Fruit fly (Drosophila melanogaster): ENCODE data around the gene CG3168.

Gene CG3168

DNA sequence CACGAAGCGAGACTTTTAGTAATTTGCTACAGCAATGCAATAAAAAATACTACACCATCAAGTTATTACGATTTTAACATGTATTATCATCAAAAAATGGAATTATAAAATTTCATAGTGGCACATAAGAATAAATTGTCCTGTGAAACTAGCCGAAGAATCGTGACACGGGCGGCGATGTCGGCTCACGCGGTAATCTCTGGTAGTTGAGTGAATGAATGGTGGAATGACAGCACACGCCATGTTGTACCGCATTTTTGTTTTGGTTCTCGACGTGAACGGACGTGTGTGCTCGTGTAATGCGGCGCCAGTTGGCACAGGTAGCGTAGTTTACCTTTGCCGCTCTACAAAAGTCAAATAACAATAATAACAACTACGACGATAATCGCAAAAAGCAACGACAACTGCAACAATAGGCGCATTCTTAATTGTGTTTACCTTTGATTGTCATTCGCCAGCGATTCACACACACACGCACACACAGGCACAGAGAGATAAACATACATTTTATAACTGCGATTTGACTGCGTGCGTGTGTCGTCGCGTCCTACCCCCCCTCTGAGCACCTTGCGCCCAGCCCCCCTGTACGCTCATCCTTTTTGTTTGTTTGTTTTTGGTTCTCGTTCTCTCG is 40.4 kb downstream of the CG3168 start, which contains the start of gene CG14441 (continued):
- TF ChIP-seq CG17328 (GFP tag; IDR thresholded peaks at IDR 0.05) (no peak), oc (tag; optimal IDR thresholded peaks at IDR 0.05) (no peak), Hr78 (GFP tag; optimal IDR thresholded peaks at IDR 0.05) (no peak), CG4360 (GFP tag; IDR thresholded peaks at IDR 0.05) (no peak), ap (GFP tag; IDR thresholded peaks at IDR 0.05) (no peak), mld (GFP tag; IDR thresholded peaks at IDR 0.05; ENCODE audit: partially characterized antibody) (peak; percentile 96), rib (GFP tag; IDR thresholded peaks at IDR 0.05) (no peak), dmrt99B (tag; optimal IDR thresholded peaks at IDR 0.05) (peak; percentile 56), chinmo (GFP tag; IDR thresholded peaks at IDR 0.05; ENCODE audit: partially characterized antibody) (peak; percentile 98), pb (GFP tag; optimal IDR thresholded peaks at IDR 0.05) (peak; percentile 13), CG7987 (GFP tag; optimal IDR thresholded peaks at IDR 0.05) (peak; percentile 25), CG10209 (GFP tag; optimal IDR thresholded peaks at IDR 0.05) (peak; percentile 21), CG18476 (GFP tag; optimal IDR thresholded peaks at IDR 0.05) (peak; percentile 3), CG11560 (tag; IDR thresholded peaks at IDR 0.05) (no peak), CG32532 (GFP tag; IDR thresholded peaks at IDR 0.05) (peak; percentile 63), PHDP (tag; optimal IDR thresholded peaks at IDR 0.05) (peak; percentile 67), CG1024 (GFP tag; IDR thresholded peaks at IDR 0.05) (no peak), Drgx (GFP tag; IDR thresholded peaks at IDR 0.05) (no peak), CG14014 (GFP tag; IDR thresholded peaks at IDR 0.05) (no peak), hkb (optimal IDR thresholded peaks at IDR 0.05) (no peak), hkb (GFP tag; IDR thresholded peaks at IDR 0.05) (peak; percentile 53), CG18262 (tag; optimal IDR thresholded peaks at IDR 0.05) (peak; percentile 17), amos (GFP tag; IDR thresholded peaks at IDR 0.05; ENCODE audit: partially characterized antibody) (peak; percentile 93), ranshi (GFP tag; IDR thresholded peaks at IDR 0.05) (no peak), CG3995 (GFP tag; optimal IDR thresholded peaks at IDR 0.05) (no peak), Rfx (GFP tag; IDR thresholded peaks at IDR 0.05) (peak; percentile 53), ken (GFP tag; IDR thresholded peaks at IDR 0.05) (no peak), CG18764 (GFP tag; optimal IDR thresholded peaks at IDR 0.05) (no peak), bowl (GFP tag; IDR thresholded peaks at IDR 0.05) (no peak), CG12219 (GFP tag; optimal IDR thresholded peaks at IDR 0.05) (no peak), bcd (GFP tag; optimal IDR thresholded peaks at IDR 0.05) (peak; percentile 30), slbo (GFP tag; IDR thresholded peaks at IDR 0.05) (no peak; the same call in 1 of the 2 replicates), CG10959 (GFP tag; IDR thresholded peaks at IDR 0.05) (no peak), HHEX (GFP tag; optimal IDR thresholded peaks at IDR 0.05) (peak; percentile 56), Sry-δ (GFP tag; optimal IDR thresholded peaks at IDR 0.05) (peak; percentile 31), Xbp1 (GFP tag; optimal IDR thresholded peaks at IDR 0.05) (peak; percentile 8), az2 (GFP tag; optimal IDR thresholded peaks at IDR 0.05) (peak; percentile 21), dysf (GFP tag; IDR thresholded peaks at IDR 0.05) (peak; percentile 36; the same call in 2 of the 3 replicates), CG14710 (tag; optimal IDR thresholded peaks at IDR 0.05) (peak; percentile 54), al (GFP tag; IDR thresholded peaks at IDR 0.05) (no peak), CG17385 (GFP tag; optimal IDR thresholded peaks at IDR 0.05) (peak; percentile 57), CG6765 (GFP tag; optimal IDR thresholded peaks at IDR 0.05) (no peak), CG6689 (GFP tag; IDR thresholded peaks at IDR 0.05) (no peak), CG7372 (GFP tag; IDR thresholded peaks at IDR 0.05) (no peak), Myb (GFP tag; optimal IDR thresholded peaks at IDR 0.05) (peak; percentile 4), sd (tag; optimal IDR thresholded peaks at IDR 0.05) (peak; percentile 73), CG17186 (GFP tag; optimal IDR thresholded peaks at IDR 0.05) (no peak), tll (GFP tag; optimal IDR thresholded peaks at IDR 0.05) (peak in 1 of 2 experiments; percentile 77), cad (GFP tag; optimal IDR thresholded peaks at IDR 0.05) (no peak), CG33213 (GFP tag; optimal IDR thresholded peaks at IDR 0.05) (peak; percentile 50), pnt (GFP tag; optimal IDR thresholded peaks at IDR 0.05) (no peak)

All from whole organism, embryonic.